Fruit fly (Drosophila melanogaster): Measurements from ENCODE around the gene CG31091.

dm6 chr3R:25877064-25877463 is 22.6 kb upstream of the CG31091 start:
- TF ChIP-seq CG9948 (tag; optimal IDR thresholded peaks at IDR 0.05) (no peak), CG8159 (tag; optimal IDR thresholded peaks at IDR 0.05) (no peak), rn (GFP tag; IDR thresholded peaks at IDR 0.05) (no peak), Pif1A (GFP tag; optimal IDR thresholded peaks at IDR 0.05) (no peak), fd96Ca (GFP tag; IDR thresholded peaks at IDR 0.05) (no peak), CG14655 (GFP tag; optimal IDR thresholded peaks at IDR 0.05) (no peak), CG8301 (tag; optimal IDR thresholded peaks at IDR 0.05) (no peak), EcR (GFP tag; optimal IDR thresholded peaks at IDR 0.05) (peak; percentile 78)

Measured in whole organism, pupa.